Worm (Caenorhabditis elegans): ENCODE measurements around the gene rab-14.

Gene rab-14

ce11 chrX:15567986-15568940 is 38.2 kb downstream of the rab-14 start, which contains the start of gene dyn-1 (continued):
- TF ChIP-seq fax-1 (tag; optimal IDR thresholded peaks at IDR 0.05), result no peak
- TF ChIP-seq rnt-1 (tag; optimal IDR thresholded peaks at IDR 0.05), result peak; percentile 51
- TF ChIP-seq elt-2 (tag; optimal IDR thresholded peaks at IDR 0.05), result no peak
- TF ChIP-seq pha-4 (tag; optimal IDR thresholded peaks at IDR 0.05), result no peak
- no peak for TF ChIP-seq ceh-22 (tag; optimal IDR thresholded peaks at IDR 0.05)
- TF ChIP-seq nhr-232 (tag; optimal IDR thresholded peaks at IDR 0.05), result no peak
- no peak for TF ChIP-seq T23F11.4 (GFP tag; optimal IDR thresholded peaks at IDR 0.05)
- no peak for TF ChIP-seq K02D7.2 (tag; optimal IDR thresholded peaks at IDR 0.05)
- no peak for TF ChIP-seq zip-5 (tag; optimal IDR thresholded peaks at IDR 0.05)
- TF ChIP-seq npax-4 (tag; optimal IDR thresholded peaks at IDR 0.05), result no peak

- TF ChIP-seq ceh-48 (tag; optimal IDR thresholded peaks at IDR 0.05) (peak; percentile 86), pros-1 (tag; optimal IDR thresholded peaks at IDR 0.05) (peak; percentile 0), syd-9 (tag; optimal IDR thresholded peaks at IDR 0.05) (peak; percentile 12), unc-42 (tag; optimal IDR thresholded peaks at IDR 0.05) (peak; percentile 51), tbx-2 (tag; optimal IDR thresholded peaks at IDR 0.05) (peak; percentile 68), ceh-31 (tag; optimal IDR thresholded peaks at IDR 0.05) (peak; percentile 70), K09A11.1 (tag; optimal IDR thresholded peaks at IDR 0.05; ENCODE audit: insufficient read depth) (no peak), ceh-9 (tag; optimal IDR thresholded peaks at IDR 0.05) (no peak), nfya-1 (tag; optimal IDR thresholded peaks at IDR 0.05) (peak; percentile 25), unc-3 (GFP tag; conservative IDR thresholded peaks at IDR 0.05) (no peak; the same call in 1 of the 2 replicates), unc-3 (tag; optimal IDR thresholded peaks at IDR 0.05) (peak; percentile 15), ceh-24 (tag; optimal IDR thresholded peaks at IDR 0.05) (no peak), ceh-34 (tag; optimal IDR thresholded peaks at IDR 0.05) (peak; percentile 12), hlh-30 (tag; optimal IDR thresholded peaks at IDR 0.05; ENCODE audit: insufficient read depth) (no peak), ceh-19 (GFP tag; optimal IDR thresholded peaks at IDR 0.05) (peak; percentile 5), ceh-18 (tag; optimal IDR thresholded peaks at IDR 0.05) (peak; percentile 37)
These were observed 39.8 kb downstream of the rab-14 start for ce11 chrX:15566640-15567039.

ce11 chrX:15564338-15564737 is 42.1 kb downstream of the rab-14 start:
- TF ChIP-seq tbx-2 (tag; optimal IDR thresholded peaks at IDR 0.05), result no peak
- TF ChIP-seq tbx-7 (tag; optimal IDR thresholded peaks at IDR 0.05), result no peak
- no peak for TF ChIP-seq npax-4 (tag; optimal IDR thresholded peaks at IDR 0.05)
- no peak for TF ChIP-seq ceh-31 (tag; optimal IDR thresholded peaks at IDR 0.05)
- TF ChIP-seq pag-3 (tag; optimal IDR thresholded peaks at IDR 0.05; ENCODE audit: borderline replicate concordance), result no peak
- TF ChIP-seq ceh-45 (GFP tag; IDR thresholded peaks at IDR 0.05), result no peak
- no peak for TF ChIP-seq unc-86 (tag; optimal IDR thresholded peaks at IDR 0.05)
- TF ChIP-seq ceh-22 (tag; optimal IDR thresholded peaks at IDR 0.05), result no peak
- TF ChIP-seq hlh-13 (GFP tag; optimal IDR thresholded peaks at IDR 0.05), result no peak
- TF ChIP-seq nfya-1 (tag; optimal IDR thresholded peaks at IDR 0.05), result no peak
- no peak for TF ChIP-seq ceh-18 (tag; optimal IDR thresholded peaks at IDR 0.05)
- no peak for TF ChIP-seq eyg-1 (tag; optimal IDR thresholded peaks at IDR 0.05)
- no peak for TF ChIP-seq dmd-4 (tag; optimal IDR thresholded peaks at IDR 0.05; ENCODE audit: borderline replicate concordance)
- no peak for TF ChIP-seq pqm-1 (tag; optimal IDR thresholded peaks at IDR 0.05)
- no peak for TF ChIP-seq ets-4 (tag; optimal IDR thresholded peaks at IDR 0.05)
- TF ChIP-seq lin-11 (tag; optimal IDR thresholded peaks at IDR 0.05), result no peak
- no peak for TF ChIP-seq ceh-34 (tag; optimal IDR thresholded peaks at IDR 0.05)
